Fruit fly (Drosophila melanogaster) whole organism, embryonic: Measurements from ENCODE around the gene CG5913.
A peak's percentile ranks its signal among the peaks of the same experiment; 100 is the strongest.

ENCODE experiments used
- Awh ChIP-seq: fragments of 200-800 bp; sonication (Bioruptor generic); IDR thresholded peaks from 2 replicates; pipeline ENCODE4, ENCODE4 v1.3.6; 2022; ENCODE audit warnings: missing biosample characterization, missing genetic modification characterization
- Bdp1 ChIP-seq: fragments of 200-800 bp; sonication (Bioruptor generic); optimal IDR thresholded peaks from 3 replicates; lab custom pipeline; 2016; ENCODE audit warnings: missing biosample characterization, missing genetic modification characterization
- BtbVII ChIP-seq: fragments of 200-800 bp; sonication (Bioruptor generic); optimal IDR thresholded peaks from 3 replicates; lab custom pipeline; 2017; ENCODE audit warnings: missing biosample characterization, mild to moderate bottlenecking, missing genetic modification characterization
- CG11560 ChIP-seq: fragments of 200-800 bp; sonication (Bioruptor generic); IDR thresholded peaks from 3 replicates; pipeline ENCODE4 v1.3.6; 2022; ENCODE audit warnings: missing biosample characterization, missing genetic modification characterization
- CG11723 ChIP-seq: fragments of 200-800 bp; sonication (Bioruptor generic); optimal IDR thresholded peaks from 2 replicates; lab custom pipeline; 2017; ENCODE audit warnings: missing biosample characterization, mild to moderate bottlenecking, missing genetic modification characterization
- CG12155 ChIP-seq: fragments of 200-800 bp; sonication (Bioruptor generic); optimal IDR thresholded peaks from 3 replicates; lab custom pipeline; 2016; ENCODE audit warnings: missing biosample characterization, missing genetic modification characterization
- CG15479 ChIP-seq: fragments of 200-800 bp; sonication (Bioruptor generic); optimal IDR thresholded peaks from 3 replicates; lab custom pipeline; 2019; ENCODE audit warnings: missing biosample characterization, mild to moderate bottlenecking, missing genetic modification characterization, moderate library complexity
- CG17568 ChIP-seq: fragments of 200-800 bp; sonication (Bioruptor generic); optimal IDR thresholded peaks from 2 replicates; lab custom pipeline; 2018; ENCODE audit warnings: missing biosample characterization, mild to moderate bottlenecking, missing genetic modification characterization, moderate library complexity
- CG18011 ChIP-seq: fragments of 200-800 bp; sonication (Bioruptor generic); optimal IDR thresholded peaks from 2 replicates; lab custom pipeline; 2017; ENCODE audit warnings: missing biosample characterization, missing genetic modification characterization, mild to moderate bottlenecking, moderate library complexity, missing genotype
- CG2116 ChIP-seq: fragments of 200-800 bp; sonication (Bioruptor generic); optimal IDR thresholded peaks from 3 replicates; lab custom pipeline; 2018; ENCODE audit warnings: missing biosample characterization, mild to moderate bottlenecking, missing genetic modification characterization
- CG2712 ChIP-seq: fragments of 200-800 bp; optimal IDR thresholded peaks from 3 replicates; lab custom pipeline; 2019; ENCODE audit warnings: missing biosample characterization, mild to moderate bottlenecking, missing genetic modification characterization, moderate library complexity
- CG2875 ChIP-seq: fragments of 200-800 bp; sonication (Bioruptor generic); optimal IDR thresholded peaks from 2 replicates; lab custom pipeline; 2017; ENCODE audit warnings: missing biosample characterization, mild to moderate bottlenecking, missing genetic modification characterization, missing genetic modification reagents
- CG34422 ChIP-seq: fragments of 200-800 bp; sonication (Bioruptor generic); IDR thresholded peaks from 3 replicates; pipeline ENCODE4 v1.3.6; 2022; ENCODE audit warnings: missing biosample characterization, missing genetic modification characterization
- CG4707 ChIP-seq: fragments of 200-800 bp; sonication (Bioruptor generic); optimal IDR thresholded peaks from 2 replicates; lab custom pipeline; 2018; ENCODE audit warnings: missing biosample characterization, mild to moderate bottlenecking, missing genetic modification characterization, moderate library complexity
- CG5245 ChIP-seq: fragments of 200-800 bp; sonication (Bioruptor generic); optimal IDR thresholded peaks from 3 replicates; lab custom pipeline; 2016; ENCODE audit warnings: missing biosample characterization, missing genetic modification characterization
- CG6854 ChIP-seq: fragments of 200-800 bp; sonication (Bioruptor generic); optimal IDR thresholded peaks from 3 replicates; lab custom pipeline; 2017; ENCODE audit warnings: missing biosample characterization, mild to moderate bottlenecking, missing genetic modification characterization
- CG7745 ChIP-seq: fragments of 200-800 bp; sonication (Bioruptor generic); optimal IDR thresholded peaks from 2 replicates; lab custom pipeline; 2018; ENCODE audit warnings: missing biosample characterization, mild to moderate bottlenecking, missing genetic modification characterization, moderate library complexity
- CG8765 ChIP-seq: fragments of 200-800 bp; sonication (Bioruptor generic); IDR thresholded peaks from 2 replicates; pipeline ENCODE4 v1.3.6; 2022; ENCODE audit warnings: missing biosample characterization, missing genetic modification characterization
- CG8944 ChIP-seq: fragments of 200-800 bp; sonication (Bioruptor generic); optimal IDR thresholded peaks from 3 replicates; lab custom pipeline; 2016; ENCODE audit warnings: missing biosample characterization, missing genetic modification characterization
- Doc3 ChIP-seq: fragments of 200-800 bp; sonication (Bioruptor generic); IDR thresholded peaks from 3 replicates; pipeline ENCODE4 v1.3.6; 2022; ENCODE audit warnings: missing biosample characterization, missing genetic modification characterization; ENCODE audit not compliant: partially characterized antibody
- Dref ChIP-seq: fragments of 200-800 bp; sonication (Bioruptor generic); IDR thresholded peaks from 2 replicates; pipeline ENCODE4 v1.3.6; 2022; ENCODE audit warnings: missing biosample characterization, missing genetic modification characterization
- Elba2 ChIP-seq: fragments of 200-800 bp; sonication (Bioruptor generic); optimal IDR thresholded peaks from 3 replicates; lab custom pipeline; 2016; ENCODE audit warnings: missing biosample characterization, missing genetic modification characterization
- Fer1 ChIP-seq: fragments of 200-800 bp; sonication (Bioruptor generic); optimal IDR thresholded peaks from 2 replicates; lab custom pipeline; 2017; ENCODE audit warnings: missing biosample characterization, mild to moderate bottlenecking, missing genetic modification characterization
- H15 ChIP-seq: fragments of 200-800 bp; sonication (Bioruptor generic); IDR thresholded peaks from 3 replicates; pipeline ENCODE4 v1.3.6; 2022; ENCODE audit warnings: missing biosample characterization, missing genetic modification characterization
- Hey ChIP-seq: fragments of 200-800 bp; sonication (Bioruptor generic); optimal IDR thresholded peaks from 3 replicates; lab custom pipeline; 2018; ENCODE audit warnings: missing biosample characterization, mild to moderate bottlenecking, missing genetic modification characterization
- MESR4 ChIP-seq: fragments of 200-800 bp; sonication (Bioruptor generic); optimal IDR thresholded peaks from 2 replicates; lab custom pipeline; 2018; ENCODE audit warnings: missing biosample characterization, mild to moderate bottlenecking, missing genetic modification characterization, moderate library complexity
- PHDP ChIP-seq: fragments of 200-800 bp; sonication (Bioruptor generic); optimal IDR thresholded peaks from 3 replicates; lab custom pipeline; 2018; ENCODE audit warnings: missing biosample characterization, mild to moderate bottlenecking, missing genetic modification characterization, moderate library complexity
- Rx ChIP-seq: fragments of 200-800 bp; sonication (Bioruptor generic); IDR thresholded peaks from 2 replicates; pipeline ENCODE4 v1.3.6; 2022; ENCODE audit warnings: missing biosample characterization, missing genetic modification characterization
- Scr ChIP-seq: fragments of 200-800 bp; sonication (Bioruptor generic); IDR thresholded peaks from 2 replicates; pipeline ENCODE4 v1.3.6; 2022; ENCODE audit warnings: missing biosample characterization, missing genetic modification characterization; ENCODE audit not compliant: partially characterized antibody
- Six4 ChIP-seq: fragments of 200-800 bp; sonication (Bioruptor generic); optimal IDR thresholded peaks from 2 replicates; lab custom pipeline; 2016; ENCODE audit warnings: missing biosample characterization, missing genetic modification characterization
- Sry-δ ChIP-seq: fragments of 200-800 bp; sonication (Bioruptor generic); optimal IDR thresholded peaks from 2 replicates; lab custom pipeline; 2016; ENCODE audit warnings: missing biosample characterization, missing genetic modification characterization
- btn ChIP-seq: fragments of 200-800 bp; sonication (Bioruptor generic); optimal IDR thresholded peaks from 2 replicates; lab custom pipeline; 2016; ENCODE audit warnings: missing biosample characterization, missing genetic modification characterization
- chif ChIP-seq, 2 experiments: fragments of 200-800 bp; sonication (Bioruptor generic); optimal IDR thresholded peaks; 3 replicates each; lab custom pipeline; 2016; ENCODE audit warnings: missing biosample characterization in 2 of 2, missing genetic modification characterization in 2 of 2
- eyg ChIP-seq: fragments of 200-800 bp; sonication (Bioruptor generic); optimal IDR thresholded peaks from 3 replicates; lab custom pipeline; 2016; ENCODE audit warnings: missing biosample characterization, missing genetic modification characterization
- fu2 ChIP-seq: fragments of 200-800 bp; sonication (Bioruptor generic); optimal IDR thresholded peaks from 2 replicates; lab custom pipeline; 2016; ENCODE audit warnings: missing biosample characterization, missing genetic modification characterization
- gfzf ChIP-seq: fragments of 200-800 bp; sonication (Bioruptor generic); optimal IDR thresholded peaks from 2 replicates; lab custom pipeline; 2016; ENCODE audit warnings: missing biosample characterization, mild to moderate bottlenecking, missing genetic modification characterization, moderate library complexity
- gro ChIP-seq: fragments of 200-800 bp; sonication (Bioruptor generic); optimal IDR thresholded peaks from 2 replicates; lab custom pipeline; 2016; ENCODE audit warnings: missing biosample characterization, missing genetic modification characterization
- hbn ChIP-seq: fragments of 200-800 bp; sonication (Bioruptor generic); IDR thresholded peaks from 2 replicates; pipeline ENCODE4 v1.3.6; 2022; ENCODE audit warnings: missing biosample characterization, missing genetic modification characterization; ENCODE audit not compliant: partially characterized antibody
- mam ChIP-seq: fragments of 200-800 bp; sonication (Bioruptor generic); optimal IDR thresholded peaks from 3 replicates; lab custom pipeline; 2016; ENCODE audit warnings: missing biosample characterization, missing genetic modification characterization
- nmo ChIP-seq: fragments of 200-800 bp; sonication (Bioruptor generic); optimal IDR thresholded peaks from 2 replicates; lab custom pipeline; 2018; ENCODE audit warnings: missing biosample characterization, mild to moderate bottlenecking, missing genetic modification characterization, moderate library complexity
- oc ChIP-seq: fragments of 200-800 bp; sonication (Bioruptor generic); optimal IDR thresholded peaks from 2 replicates; lab custom pipeline; 2018; ENCODE audit warnings: missing biosample characterization, mild to moderate bottlenecking, missing genetic modification characterization, moderate library complexity
- pho ChIP-seq: fragments of 200-800 bp; sonication (Bioruptor generic); optimal IDR thresholded peaks from 2 replicates; lab custom pipeline; 2016; ENCODE audit warnings: missing biosample characterization, missing genetic modification characterization
- scrt ChIP-seq: fragments of 200-800 bp; sonication (Bioruptor generic); optimal IDR thresholded peaks from 2 replicates; lab custom pipeline; 2018; ENCODE audit warnings: missing biosample characterization, mild to moderate bottlenecking, missing genetic modification characterization, moderate library complexity
- sob ChIP-seq: fragments of 200-800 bp; sonication (Bioruptor generic); IDR thresholded peaks from 2 replicates; pipeline ENCODE4 v1.3.6; 2022; ENCODE audit warnings: missing biosample characterization, missing genetic modification characterization
- ssp ChIP-seq: fragments of 200-800 bp; sonication (Bioruptor generic); IDR thresholded peaks from 2 replicates; pipeline ENCODE4 v1.3.6; 2022; ENCODE audit warnings: missing biosample characterization, missing genetic modification characterization
- tio ChIP-seq: fragments of 200-800 bp; sonication (Bioruptor generic); optimal IDR thresholded peaks from 2 replicates; lab custom pipeline; 2017; ENCODE audit warnings: missing biosample characterization, missing genetic modification characterization, inconsistent platforms
- vnd ChIP-seq: fragments of 200-800 bp; sonication (Bioruptor generic); IDR thresholded peaks from 3 replicates; pipeline ENCODE4 v1.3.6; 2022; ENCODE audit warnings: missing biosample characterization, missing genetic modification characterization; ENCODE audit not compliant: partially characterized antibody
- wdn ChIP-seq: fragments of 200-800 bp; sonication (Bioruptor generic); IDR thresholded peaks from 2 replicates; pipeline ENCODE4 v1.3.6; 2022; ENCODE audit warnings: missing biosample characterization, missing genetic modification characterization
- wek ChIP-seq: fragments of 200-800 bp; sonication (Bioruptor generic); optimal IDR thresholded peaks from 3 replicates; lab custom pipeline; 2018; ENCODE audit warnings: missing biosample characterization, mild to moderate bottlenecking, missing genetic modification characterization, moderate library complexity
- zfh2 ChIP-seq: fragments of 200-800 bp; sonication (Bioruptor generic); optimal IDR thresholded peaks from 2 replicates; lab custom pipeline; 2016; ENCODE audit warnings: missing biosample characterization, missing genetic modification characterization

The CG5913 gene

DNA sequence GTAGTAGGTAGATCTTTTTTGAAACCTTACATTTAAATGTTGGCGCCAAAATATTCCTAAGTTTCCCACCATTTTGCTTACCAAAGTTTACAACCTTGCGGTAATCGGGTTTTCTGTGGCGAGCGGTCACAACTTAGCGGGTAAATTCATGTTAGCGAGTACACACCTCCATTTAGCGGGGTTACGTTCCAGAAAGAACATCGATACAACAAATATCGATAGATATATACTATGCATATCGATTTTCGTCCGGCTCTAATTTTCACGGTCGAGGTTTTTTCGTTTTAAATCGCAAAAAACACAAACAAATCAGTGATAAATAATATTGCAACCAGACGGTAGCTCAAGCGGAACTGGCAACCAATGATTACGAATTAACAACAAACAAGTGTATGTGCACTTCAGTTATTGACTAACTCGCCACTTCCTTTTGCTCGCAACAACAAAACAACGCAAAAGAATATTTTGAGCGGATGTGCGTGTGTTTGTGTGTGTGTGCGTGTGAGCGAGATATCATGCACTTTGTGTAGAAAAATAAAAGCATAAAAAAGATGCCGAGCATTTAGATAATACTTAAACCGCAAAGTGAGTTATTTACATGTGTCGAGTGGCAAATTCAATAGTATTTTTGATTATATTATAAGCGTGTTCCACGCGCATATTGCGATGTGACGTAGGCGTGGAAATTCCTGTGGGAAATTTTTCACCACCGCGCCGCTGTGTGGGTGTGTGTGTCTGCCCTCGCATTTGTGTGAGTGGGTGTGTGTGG, 4.8 kb upstream of the CG5913 start, which contains the start of gene Lnk (continued):
- TF ChIP-seq CG12155, result peak; percentile 17
- TF ChIP-seq CG11723 (GFP tag; lab: Kevin White, UChicago), result no peak
- no peak for TF ChIP-seq CG18011 (GFP tag; lab: Kevin White, UChicago)
- peak; percentile 8; the same call in 1 of the 2 replicates for TF ChIP-seq CG8765 (GFP tag; lab: Robert Waterston, UW)
- TF ChIP-seq CG4707 (GFP tag; lab: Kevin White, UChicago), result no peak
- TF ChIP-seq Fer1, result peak; percentile 42
- TF ChIP-seq H15 (GFP tag; lab: Robert Waterston, UW), result no peak
- no peak for TF ChIP-seq zfh2 (GFP tag; lab: Kevin White, UChicago)
- no peak for TF ChIP-seq sob (GFP tag; lab: Robert Waterston, UW)
- no peak for TF ChIP-seq oc (tag; lab: Kevin White, UChicago)
- TF ChIP-seq CG6854 (GFP tag; lab: Kevin White, UChicago), result peak; percentile 18
- TF ChIP-seq Awh (GFP tag; lab: Robert Waterston, UW), result no peak
- TF ChIP-seq pho (GFP tag; lab: Kevin White, UChicago), result peak; percentile 26
- no peak for TF ChIP-seq mam (GFP tag; lab: Kevin White, UChicago)
- no peak for TF ChIP-seq Six4 (GFP tag; lab: Kevin White, UChicago)
- no peak for TF ChIP-seq Bdp1 (GFP tag; lab: Kevin White, UChicago)
- TF ChIP-seq gfzf (GFP tag; lab: Kevin White, UChicago), result peak; percentile 76
- TF ChIP-seq Doc3 (GFP tag; lab: Robert Waterston, UW), result peak; percentile 80
- TF ChIP-seq Dref (GFP tag; lab: Robert Waterston, UW), result peak; percentile 98
- peak; percentile 99 for TF ChIP-seq Sry-δ (GFP tag; lab: Kevin White, UChicago)
- no peak for TF ChIP-seq PHDP (tag; lab: Kevin White, UChicago)
- no peak for TF ChIP-seq Elba2 (GFP tag; lab: Kevin White, UChicago)
- TF ChIP-seq btn (GFP tag; lab: Kevin White, UChicago), result no peak
- TF ChIP-seq CG15479 (GFP tag; lab: Kevin White, UChicago), result peak; percentile 17
- TF ChIP-seq Rx, result no peak
- no peak for TF ChIP-seq CG2875
- TF ChIP-seq ssp, result no peak
- TF ChIP-seq MESR4 (GFP tag; lab: Kevin White, UChicago), result peak; percentile 95
- peak; percentile 51 for TF ChIP-seq nmo
- TF ChIP-seq CG5245 (GFP tag; lab: Kevin White, UChicago), result no peak
- no peak for TF ChIP-seq CG17568 (GFP tag; lab: Kevin White, UChicago)
- TF ChIP-seq hbn (GFP tag; lab: Robert Waterston, UW), result peak; percentile 92
- TF ChIP-seq CG8944 (GFP tag; lab: Kevin White, UChicago), result no peak
- peak; percentile 33 for TF ChIP-seq CG2712 (tag; lab: Kevin White, UChicago)
- no peak for TF ChIP-seq scrt (GFP tag; lab: Kevin White, UChicago)
- TF ChIP-seq BtbVII (GFP tag; lab: Kevin White, UChicago), result no peak
- peak; percentile 15 for TF ChIP-seq fu2
- TF ChIP-seq CG2116 (GFP tag; lab: Kevin White, UChicago), result peak; percentile 77
- TF ChIP-seq gro (GFP tag; lab: Kevin White, UChicago), result no peak
- no peak for TF ChIP-seq CG7745 (tag; lab: Kevin White, UChicago)
- no peak for TF ChIP-seq chif (GFP tag; optimal IDR thresholded peaks at IDR 0.05; lab: Kevin White, UChicago)
- no peak for TF ChIP-seq eyg (GFP tag; lab: Kevin White, UChicago)
- no peak for TF ChIP-seq CG34422 (GFP tag; lab: Robert Waterston, UW)
- TF ChIP-seq CG11560, result no peak
- no peak for TF ChIP-seq tio (GFP tag; lab: Kevin White, UChicago)
- peak; percentile 78 for TF ChIP-seq vnd (GFP tag; lab: Robert Waterston, UW)
- no peak for TF ChIP-seq Hey
- TF ChIP-seq wek, result peak; percentile 4
- no peak for TF ChIP-seq wdn
- peak; percentile 89 for TF ChIP-seq Scr (GFP tag; lab: Robert Waterston, UW)
